Fruit fly (Drosophila melanogaster): ENCODE data around the gene CG12693.

The CG12693 gene

dm6 chrX:4366196-4366595, 36.9 kb upstream of the CG12693 start, which contains the start of gene CG3626 (continued):
- TF ChIP-seq sc (optimal IDR thresholded peaks at IDR 0.05): no peak
- no peak for TF ChIP-seq sc (GFP tag; optimal IDR thresholded peaks at IDR 0.05)
- TF ChIP-seq CG17912 (GFP tag; optimal IDR thresholded peaks at IDR 0.05): no peak
- no peak for TF ChIP-seq CG32767 (GFP tag; IDR thresholded peaks at IDR 0.05)
- no peak for TF ChIP-seq Camta (GFP tag; optimal IDR thresholded peaks at IDR 0.05)
- TF ChIP-seq Mrtf (GFP tag; IDR thresholded peaks at IDR 0.05): no peak
- no peak for TF ChIP-seq dysf (GFP tag; IDR thresholded peaks at IDR 0.05)
- TF ChIP-seq CG14965 (GFP tag; optimal IDR thresholded peaks at IDR 0.05; ENCODE audit: borderline replicate concordance): no peak
- TF ChIP-seq trh (GFP tag; optimal IDR thresholded peaks at IDR 0.05): no peak
- TF ChIP-seq ap (GFP tag; IDR thresholded peaks at IDR 0.05): no peak
- TF ChIP-seq Pdp1 (GFP tag; optimal IDR thresholded peaks at IDR 0.05): no peak
- no peak for TF ChIP-seq H2.0 (GFP tag; IDR thresholded peaks at IDR 0.05)
- no peak for TF ChIP-seq seq (GFP tag; IDR thresholded peaks at IDR 0.05)
- TF ChIP-seq nau (GFP tag; optimal IDR thresholded peaks at IDR 0.05): no peak
- no peak for TF ChIP-seq pfk (GFP tag; optimal IDR thresholded peaks at IDR 0.05)
- no peak for TF ChIP-seq Dfd (GFP tag; optimal IDR thresholded peaks at IDR 0.05)
- TF ChIP-seq Poxn (GFP tag; IDR thresholded peaks at IDR 0.05): no peak
- TF ChIP-seq fd102C (GFP tag; optimal IDR thresholded peaks at IDR 0.05): no peak
- TF ChIP-seq CG10147 (GFP tag; optimal IDR thresholded peaks at IDR 0.05): no peak
- TF ChIP-seq slp2 (GFP tag; optimal IDR thresholded peaks at IDR 0.05): no peak
- TF ChIP-seq CG12155 (GFP tag; optimal IDR thresholded peaks at IDR 0.05): peak; percentile 25
- TF ChIP-seq CG8388 (GFP tag; optimal IDR thresholded peaks at IDR 0.05): no peak
- TF ChIP-seq da (GFP tag; optimal IDR thresholded peaks at IDR 0.05): no peak
- TF ChIP-seq oc (tag; optimal IDR thresholded peaks at IDR 0.05): no peak
- no peak for TF ChIP-seq CG30020 (tag; optimal IDR thresholded peaks at IDR 0.05)
- TF ChIP-seq tin (GFP tag; optimal IDR thresholded peaks at IDR 0.05): no peak
- peak; percentile 41 for TF ChIP-seq ERR (GFP tag; optimal IDR thresholded peaks at IDR 0.05)
- no peak for TF ChIP-seq CG8478 (optimal IDR thresholded peaks at IDR 0.05)
- TF ChIP-seq Deaf1 (tag; optimal IDR thresholded peaks at IDR 0.05): no peak
- peak; percentile 24 for TF ChIP-seq ewg (GFP tag; optimal IDR thresholded peaks at IDR 0.05)
- TF ChIP-seq CTCF (GFP tag; optimal IDR thresholded peaks at IDR 0.05): peak; percentile 74
- peak; percentile 87 for TF ChIP-seq CG6791 (GFP tag; IDR thresholded peaks at IDR 0.05; ENCODE audit: partially characterized antibody)
- peak; percentile 23 for TF ChIP-seq CG3163 (GFP tag; optimal IDR thresholded peaks at IDR 0.05)
- TF ChIP-seq en (GFP tag; optimal IDR thresholded peaks at IDR 0.05): no peak
- no peak; the same call in 1 of the 2 replicates for TF ChIP-seq CG4360 (GFP tag; IDR thresholded peaks at IDR 0.05)
- TF ChIP-seq CG31441 (GFP tag; IDR thresholded peaks at IDR 0.05): no peak
- peak; percentile 66 for TF ChIP-seq CG12659 (GFP tag; optimal IDR thresholded peaks at IDR 0.05)
- peak; percentile 21 for TF ChIP-seq CG17186 (GFP tag; optimal IDR thresholded peaks at IDR 0.05)
- TF ChIP-seq disco-r (GFP tag; optimal IDR thresholded peaks at IDR 0.05): no peak
- TF ChIP-seq knrl (GFP tag; IDR thresholded peaks at IDR 0.05; ENCODE audit: partially characterized antibody): peak; percentile 88
- no peak for TF ChIP-seq CG7745 (tag; optimal IDR thresholded peaks at IDR 0.05)
- TF ChIP-seq nerfin-1 (tag; optimal IDR thresholded peaks at IDR 0.05): no peak
- no peak for TF ChIP-seq schlank (tag; optimal IDR thresholded peaks at IDR 0.05)
- no peak for TF ChIP-seq bsh (GFP tag; optimal IDR thresholded peaks at IDR 0.05)
- peak; percentile 2 for TF ChIP-seq pho (GFP tag; optimal IDR thresholded peaks at IDR 0.05)
- TF ChIP-seq E2f2 (GFP tag; IDR thresholded peaks at IDR 0.05): peak; percentile 41
- TF ChIP-seq CG12236 (GFP tag; optimal IDR thresholded peaks at IDR 0.05): no peak
- no peak for TF ChIP-seq bab2 (GFP tag; optimal IDR thresholded peaks at IDR 0.05)
- no peak for TF ChIP-seq fd96Cb (tag; optimal IDR thresholded peaks at IDR 0.05)
- no peak for TF ChIP-seq CG6272 (GFP tag; IDR thresholded peaks at IDR 0.05)
- TF ChIP-seq CG2199 (GFP tag; IDR thresholded peaks at IDR 0.05): peak; percentile 80; the same call in 1 of the 3 replicates
- TF ChIP-seq CG4282 (GFP tag; optimal IDR thresholded peaks at IDR 0.05): no peak
- TF ChIP-seq Lim3 (GFP tag; IDR thresholded peaks at IDR 0.05): no peak
